Worm (Caenorhabditis elegans): ENCODE results near the gene F37C12.21.

F37C12.21 gene

DNA sequence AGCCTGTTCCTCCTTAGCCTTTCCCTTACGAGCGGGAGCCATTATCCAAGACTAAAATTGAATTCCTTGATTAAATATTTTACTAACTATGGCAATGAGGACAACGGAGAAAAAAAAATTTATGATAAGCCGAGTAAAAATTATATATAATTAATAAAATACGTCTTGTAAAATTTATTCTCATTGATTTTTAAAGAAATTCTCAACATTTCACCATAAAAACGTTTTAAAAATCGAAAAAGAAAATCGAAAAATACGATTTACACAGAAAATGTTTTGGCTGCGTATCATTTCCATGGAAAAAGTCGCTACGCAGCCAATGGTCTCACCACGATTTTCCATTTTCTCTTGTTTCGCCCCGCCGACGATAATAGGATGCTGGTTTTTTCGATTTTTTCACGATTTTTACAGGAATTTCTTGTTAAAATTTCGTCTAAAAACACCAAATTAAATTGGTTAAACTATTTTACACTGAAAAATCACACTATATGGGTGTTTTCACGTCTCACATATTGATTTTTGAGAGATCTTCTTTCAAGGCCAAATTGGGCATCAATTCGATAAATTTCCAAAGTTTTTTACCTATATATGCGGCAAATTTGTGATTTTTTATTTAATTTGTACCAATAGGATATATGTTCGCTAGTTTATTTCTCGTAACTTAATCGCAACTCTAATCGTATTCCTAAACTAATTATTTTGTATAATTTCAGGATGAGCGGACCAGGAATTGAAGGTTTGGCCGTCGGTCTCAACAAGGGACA lies 8.4 kb upstream of the F37C12.21 start, which contains the start of the genes rps-14 and rpl-36 (continued):
- TF ChIP-seq Y79H2A.3 (GFP tag; conservative IDR thresholded peaks at IDR 0.05) (no peak), T07F8.4 (tag; optimal IDR thresholded peaks at IDR 0.05) (no peak), nfyb-1 (GFP tag; IDR thresholded peaks at IDR 0.05) (0 out of 2 replicates have a peak, but pooled peaks have one; percentile 47), madf-3 (GFP tag; IDR thresholded peaks at IDR 0.05) (peak; percentile 88), egl-18 (GFP tag; IDR thresholded peaks at IDR 0.05) (no peak), unc-62 (GFP tag; optimal IDR thresholded peaks at IDR 0.05) (no peak), madf-6 (GFP tag; IDR thresholded peaks at IDR 0.05) (peak; percentile 70), zfh-2 (GFP tag; conservative IDR thresholded peaks at IDR 0.05) (no peak), rec-8 (tag; optimal IDR thresholded peaks at IDR 0.05) (no peak), mes-4 (tag; optimal IDR thresholded peaks at IDR 0.05) (no peak), K12H6.12 (tag; optimal IDR thresholded peaks at IDR 0.05) (peak; percentile 47), snpc-1.3 (tag; optimal IDR thresholded peaks at IDR 0.05; ENCODE audit: insufficient read depth) (peak; percentile 71), attf-6 (GFP tag; IDR thresholded peaks at IDR 0.05) (no peak), Y67H2A.10 (GFP tag; conservative IDR thresholded peaks at IDR 0.05) (peak; percentile 23; the same call in 1 of the 2 replicates), lsl-1 (GFP tag; optimal IDR thresholded peaks at IDR 0.05) (peak; percentile 13), hsf-1 (GFP tag; IDR thresholded peaks at IDR 0.05) (no peak), bed-2 (GFP tag; IDR thresholded peaks at IDR 0.05) (no peak), F49E8.2 (tag; optimal IDR thresholded peaks at IDR 0.05; ENCODE audit: insufficient read depth) (peak; percentile 26), F22D6.2 (tag; optimal IDR thresholded peaks at IDR 0.05) (no peak), gei-17 (GFP tag; optimal IDR thresholded peaks at IDR 0.05) (no peak), madf-10 (tag; optimal IDR thresholded peaks at IDR 0.05) (peak; percentile 2), cebp-1 (GFP tag; IDR thresholded peaks at IDR 0.05) (no peak), cebp-1 (tag; optimal IDR thresholded peaks at IDR 0.05) (peak; percentile 77), rpc-1 (optimal IDR thresholded peaks at IDR 0.05) (no peak), rpc-1 (tag; optimal IDR thresholded peaks at IDR 0.05) (no peak), mcd-1 (GFP tag; IDR thresholded peaks at IDR 0.05) (peak; percentile 84), Y53G8AR.9 (GFP tag; conservative IDR thresholded peaks at IDR 0.05) (0 out of 2 replicates have a peak, but pooled peaks have one; percentile 28), egrh-3 (GFP tag; IDR thresholded peaks at IDR 0.05) (no peak), die-1 (tag; optimal IDR thresholded peaks at IDR 0.05) (no peak), ztf-28 (GFP tag; IDR thresholded peaks at IDR 0.05) (no peak), tbx-9 (tag; optimal IDR thresholded peaks at IDR 0.05; ENCODE audit: borderline replicate concordance) (no peak), mel-28 (tag; optimal IDR thresholded peaks at IDR 0.05; ENCODE audit: borderline replicate concordance) (no peak), F57A8.1 (GFP tag; optimal IDR thresholded peaks at IDR 0.05) (no peak), lsy-27 (tag; optimal IDR thresholded peaks at IDR 0.05; ENCODE audit: borderline replicate concordance, insufficient read depth) (no peak), D2030.7 (GFP tag; IDR thresholded peaks at IDR 0.05) (peak; percentile 71), atf-7 (tag; optimal IDR thresholded peaks at IDR 0.05) (no peak), hlh-26 (GFP tag; conservative IDR thresholded peaks at IDR 0.05) (no peak), lir-1 (GFP tag; conservative IDR thresholded peaks at IDR 0.05) (no peak; the same call in 1 of the 2 replicates), dpl-1 (GFP tag; optimal IDR thresholded peaks at IDR 0.05) (no peak), B0261.1 (tag; optimal IDR thresholded peaks at IDR 0.05) (no peak), nfya-2 (GFP tag; IDR thresholded peaks at IDR 0.05) (no peak), xnd-1 (tag; optimal IDR thresholded peaks at IDR 0.05) (no peak), nhr-179 (tag; optimal IDR thresholded peaks at IDR 0.05) (no peak), sptf-2 (GFP tag; optimal IDR thresholded peaks at IDR 0.05) (no peak), ztf-22 (GFP tag; optimal IDR thresholded peaks at IDR 0.05) (no peak), nhr-80 (tag; optimal IDR thresholded peaks at IDR 0.05) (no peak), lin-40 (tag; optimal IDR thresholded peaks at IDR 0.05) (peak; percentile 82)

Measured in whole organism, young adult.